Worm (Caenorhabditis elegans) whole organism, L1 larva: Measurements from ENCODE around the gene pin-2.

Experiments used
- ceh-82 ChIP-seq, 3 experiments: fragments of 150-350 bp in 1 of 3; sonication (generic microtip) in 2 of 3; optimal IDR thresholded peaks; 2 replicates each; lab custom pipeline; 2014 to 2017; ENCODE audit warnings: missing biosample characterization in 3 of 3, missing genetic modification characterization in 3 of 3
- fkh-10 ChIP-seq: sonication (generic microtip); optimal IDR thresholded peaks from 2 replicates; lab custom pipeline; 2017; ENCODE audit warnings: missing biosample characterization, missing genetic modification reagents, missing genetic modification characterization
- irx-1 ChIP-seq: sonication (generic microtip); optimal IDR thresholded peaks from 2 replicates; lab custom pipeline; 2016; ENCODE audit warnings: missing genetic modification characterization, missing compliant biosample characterization
- jun-1 ChIP-seq: fragments of 150-350 bp; optimal IDR thresholded peaks from 2 replicates; lab custom pipeline; 2014; ENCODE audit warnings: missing biosample characterization, missing genetic modification reagents, missing genetic modification characterization
- lin-39 ChIP-seq: fragments of 150-350 bp; optimal IDR thresholded peaks from 2 replicates; lab custom pipeline; 2014; ENCODE audit warnings: missing biosample characterization, missing genetic modification reagents, missing genetic modification characterization
- lsy-2 ChIP-seq, 2 experiments: fragments of 150-350 bp; optimal IDR thresholded peaks; 2 replicates each; lab custom pipeline; 2014; ENCODE audit warnings: missing biosample characterization in 2 of 2, missing genetic modification characterization in 2 of 2
- nhr-12 ChIP-seq: sonication (generic microtip); optimal IDR thresholded peaks from 2 replicates; lab custom pipeline; 2017; ENCODE audit warnings: missing biosample characterization, missing genetic modification characterization
- nhr-20 ChIP-seq: sonication (generic microtip); optimal IDR thresholded peaks from 2 replicates; lab custom pipeline; 2016; ENCODE audit warnings: mild to moderate bottlenecking, missing genetic modification characterization, missing compliant biosample characterization
- nhr-77 ChIP-seq: fragments of 150-350 bp; optimal IDR thresholded peaks from 2 replicates; lab custom pipeline; 2014; ENCODE audit warnings: missing biosample characterization, missing genetic modification characterization
- swsn-7 ChIP-seq: sonication (generic microtip); optimal IDR thresholded peaks from 2 replicates; lab custom pipeline; 2016; ENCODE audit warnings: missing genetic modification characterization, missing compliant biosample characterization
- tbx-2 ChIP-seq: sonication (generic microtip); optimal IDR thresholded peaks from 2 replicates; lab custom pipeline; 2016; ENCODE audit warnings: missing genetic modification characterization, missing compliant biosample characterization
- unc-62 ChIP-seq: fragments of 150-350 bp; optimal IDR thresholded peaks from 2 replicates; lab custom pipeline; 2014; ENCODE audit warnings: missing biosample characterization, missing genetic modification reagents, missing genetic modification characterization
- zag-1 ChIP-seq: fragments of 150-350 bp; optimal IDR thresholded peaks from 2 replicates; lab custom pipeline; 2014; ENCODE audit warnings: missing biosample characterization, missing genetic modification characterization
- ztf-11 ChIP-seq, 2 experiments: sonication (generic microtip); optimal IDR thresholded peaks; 2 replicates each; lab custom pipeline; 2016 to 2017; ENCODE audit warnings: missing genetic modification characterization in 2 of 2, missing biosample characterization in 1 of 2, missing compliant biosample characterization in 1 of 2

- TF ChIP-seq unc-62 (GFP tag; lab: Kevin White, UChicago) (no peak), nhr-77 (tag; lab: Kevin White, UChicago) (no peak), irx-1 (no peak), nhr-20 (no peak), lsy-2 (tag; optimal IDR thresholded peaks at IDR 0.05; lab: Kevin White, UChicago) (no peak), nhr-12 (tag; lab: Kevin White, UChicago) (no peak), zag-1 (no peak), lin-39 (no peak), ceh-82 (tag; optimal IDR thresholded peaks at IDR 0.05; lab: Kevin White, UChicago) (no peak), jun-1 (tag; lab: Kevin White, UChicago) (no peak), fkh-10 (GFP tag; lab: Kevin White, UChicago) (no peak), ztf-11 (tag; optimal IDR thresholded peaks at IDR 0.05; lab: Kevin White, UChicago) (no peak), swsn-7 (tag; lab: Kevin White, UChicago) (no peak), tbx-2 (tag; lab: Kevin White, UChicago) (no peak)
Observed at ce11 chrIV:12755641-12756040, 38.0 kb upstream of the pin-2 start.
